Worm (Caenorhabditis elegans): Measurements from ENCODE around the gene rdy-2.

ce11 chrV:13621720-13622119, 20.9 kb upstream of the rdy-2 start, which contains the start of gene F53F4.16:
- no peak for TF ChIP-seq flt-1 (GFP tag; IDR thresholded peaks at IDR 0.05)
- no peak for TF ChIP-seq med-1 (GFP tag; optimal IDR thresholded peaks at IDR 0.05; ENCODE audit: insufficient read depth)
- TF ChIP-seq ztf-23 (GFP tag; IDR thresholded peaks at IDR 0.05) = no peak
- no peak for TF ChIP-seq ref-1 (GFP tag; conservative IDR thresholded peaks at IDR 0.05)
- TF ChIP-seq ztf-29 (GFP tag; IDR thresholded peaks at IDR 0.05) = no peak
- TF ChIP-seq tab-1 (GFP tag; IDR thresholded peaks at IDR 0.05) = no peak

Measured in whole organism, midembryonic.